Worm (Caenorhabditis elegans) whole organism, L4 larva: ENCODE results near the gene ragc-1.
A peak's percentile ranks its signal among the peaks of the same experiment; 100 is the strongest.

Experiments used
- D1046.2 ChIP-seq: fragments of 200-800 bp; sonication (Bioruptor generic); IDR thresholded peaks from 2 replicates; pipeline ENCODE4 v1.3.6; 2022; ENCODE audit warnings: missing genetic modification characterization, missing compliant biosample characterization
- F37D6.2 ChIP-seq: sonication (generic microtip); optimal IDR thresholded peaks from 2 replicates; lab custom pipeline; 2016; ENCODE audit warnings: mild to moderate bottlenecking, missing genetic modification characterization, missing compliant biosample characterization
- F44E2.7 ChIP-seq: fragments of 200-800 bp; sonication (Bioruptor generic); IDR thresholded peaks from 2 replicates; pipeline ENCODE4 v2.1.2; 2022; ENCODE audit warnings: missing genetic modification characterization, missing compliant biosample characterization
- F49E8.2 ChIP-seq: sonication (generic microtip); optimal IDR thresholded peaks from 2 replicates; lab custom pipeline; 2016; ENCODE audit warnings: missing compliant biosample characterization, mild to moderate bottlenecking, missing genetic modification characterization, borderline replicate concordance
- R02D3.7 ChIP-seq: fragments of 150-350 bp; sonication (generic microtip); optimal IDR thresholded peaks from 3 replicates; lab custom pipeline; 2014; ENCODE audit warnings: missing biosample characterization, missing genetic modification characterization
- T20F7.1 ChIP-seq: fragments of 200-800 bp; sonication (Bioruptor generic); optimal IDR thresholded peaks from 2 replicates; lab custom pipeline; 2018; ENCODE audit warnings: mild to moderate bottlenecking, missing genetic modification characterization, missing compliant biosample characterization
- Y48G9A.11 ChIP-seq: fragments of 200-800 bp; sonication (Bioruptor generic); IDR thresholded peaks from 2 replicates; pipeline ENCODE4 v1.3.6; 2022; ENCODE audit warnings: missing genetic modification reagents, missing genetic modification characterization, missing compliant biosample characterization
- Y5F2A.4 ChIP-seq: fragments of 200-800 bp; sonication (Bioruptor generic); optimal IDR thresholded peaks from 2 replicates; lab custom pipeline; 2018; ENCODE audit warnings: mild to moderate bottlenecking, missing genetic modification characterization, missing compliant biosample characterization
- ZK546.5 ChIP-seq, 2 experiments: sonication (generic microtip); optimal IDR thresholded peaks; 2 replicates each; lab custom pipeline; 2017; ENCODE audit warnings: missing biosample characterization in 2 of 2, missing genetic modification characterization in 2 of 2
- aha-1 ChIP-seq: fragments of 150-350 bp; peaks from one replicate; lab custom pipeline; 2014; ENCODE audit warnings: missing biosample characterization, missing genetic modification characterization
- ama-1 ChIP-seq: fragments of 150-350 bp; optimal IDR thresholded peaks from 2 replicates; lab custom pipeline; 2014; ENCODE audit warnings: inconsistent platforms, mixed read lengths
- arid-1 ChIP-seq: fragments of 200-800 bp; sonication (Bioruptor generic); conservative IDR thresholded peaks from 2 replicates; pipeline ENCODE4 v1.3.6; 2022; ENCODE audit warnings: missing genetic modification reagents, missing genetic modification characterization, missing compliant biosample characterization
- ctbp-1 ChIP-seq: fragments of 200-800 bp; sonication (Bioruptor generic); IDR thresholded peaks from 2 replicates; pipeline ENCODE4 v1.3.6; 2022; ENCODE audit warnings: missing genetic modification reagents, missing genetic modification characterization, missing compliant biosample characterization
- dpl-1 ChIP-seq: fragments of 150-350 bp; optimal IDR thresholded peaks from 2 replicates; lab custom pipeline; 2014; ENCODE audit warnings: missing biosample characterization, missing genetic modification reagents, missing genetic modification characterization
- duxl-1 ChIP-seq: sonication (generic microtip); optimal IDR thresholded peaks from 2 replicates; lab custom pipeline; 2016; ENCODE audit warnings: mild to moderate bottlenecking, missing genetic modification characterization, moderate library complexity, missing compliant biosample characterization; ENCODE audit not compliant: poor library complexity
- egl-27 ChIP-seq: sonication (generic microtip); optimal IDR thresholded peaks from 3 replicates; lab custom pipeline; 2017; ENCODE audit warnings: missing biosample characterization, missing genetic modification reagents, missing genetic modification characterization
- egl-43 ChIP-seq: fragments of 200-800 bp; sonication (Bioruptor generic); IDR thresholded peaks from 2 replicates; pipeline ENCODE4 v1.3.6; 2022; ENCODE audit warnings: missing genetic modification reagents, missing genetic modification characterization, missing compliant biosample characterization
- gei-8 ChIP-seq: fragments of 200-800 bp; sonication (Bioruptor generic); optimal IDR thresholded peaks from 2 replicates; lab custom pipeline; 2018; ENCODE audit warnings: mild to moderate bottlenecking, missing genetic modification characterization, missing compliant biosample characterization
- hmg-1.1 ChIP-seq: fragments of 200-800 bp; sonication (Bioruptor generic); IDR thresholded peaks from 2 replicates; pipeline ENCODE4 v1.3.6; 2022; ENCODE audit warnings: missing genetic modification reagents, missing genetic modification characterization, missing compliant biosample characterization
- lim-7 ChIP-seq: fragments of 200-800 bp; sonication (Bioruptor generic); IDR thresholded peaks from 2 replicates; pipeline ENCODE4 v1.3.6; 2022; ENCODE audit warnings: missing genetic modification characterization, missing compliant biosample characterization
- lin-15B ChIP-seq: fragments of 150-350 bp; sonication (generic microtip); optimal IDR thresholded peaks from 3 replicates; lab custom pipeline; 2014; ENCODE audit warnings: missing biosample characterization, missing genetic modification characterization
- lin-29 ChIP-seq: fragments of 200-800 bp; sonication (Bioruptor generic); IDR thresholded peaks from 2 replicates; pipeline ENCODE4 v1.3.6; 2022; ENCODE audit warnings: missing genetic modification reagents, missing genetic modification characterization, missing compliant biosample characterization
- lin-39 ChIP-seq: fragments of 150-350 bp; optimal IDR thresholded peaks from 2 replicates; lab custom pipeline; 2014; ENCODE audit warnings: missing biosample characterization, missing genetic modification reagents, missing genetic modification characterization
- lir-3 ChIP-seq: sonication (generic microtip); optimal IDR thresholded peaks from 2 replicates; lab custom pipeline; 2016; ENCODE audit warnings: mild to moderate bottlenecking, missing genetic modification characterization, missing compliant biosample characterization
- mdl-1 ChIP-seq, 2 experiments: fragments of 150-350 bp in 1 of 2; sonication (generic microtip) in 1 of 2; optimal IDR thresholded peaks; 2 replicates each; lab custom pipeline; 2014 to 2017; ENCODE audit warnings: missing biosample characterization in 2 of 2, missing genetic modification characterization in 2 of 2
- mes-2 ChIP-seq: sonication (generic microtip); optimal IDR thresholded peaks from 2 replicates; lab custom pipeline; 2016; ENCODE audit warnings: missing genotype, mild to moderate bottlenecking, missing genetic modification characterization, missing compliant biosample characterization; ENCODE audit not compliant: poor library complexity, severe bottlenecking
- mxl-2 ChIP-seq: fragments of 200-800 bp; sonication (Bioruptor generic); conservative IDR thresholded peaks from 2 replicates; pipeline ENCODE4 v1.3.6; 2022; ENCODE audit warnings: missing genetic modification reagents, missing genetic modification characterization, missing compliant biosample characterization
- nhr-76 ChIP-seq: fragments of 150-350 bp; optimal IDR thresholded peaks from 2 replicates; lab custom pipeline; 2014; ENCODE audit warnings: missing biosample characterization, missing genetic modification characterization
- nhr-77 ChIP-seq: fragments of 150-350 bp; optimal IDR thresholded peaks from 2 replicates; lab custom pipeline; 2014; ENCODE audit warnings: missing biosample characterization, missing genetic modification characterization
- pqm-1 ChIP-seq: sonication (generic microtip); optimal IDR thresholded peaks from 2 replicates; lab custom pipeline; 2017; ENCODE audit warnings: missing biosample characterization, missing genetic modification characterization
- set-16 ChIP-seq: fragments of 200-800 bp; sonication (Bioruptor generic); IDR thresholded peaks from 2 replicates; pipeline ENCODE4 v1.3.6; 2022; ENCODE audit warnings: missing genetic modification reagents, missing genetic modification characterization, missing compliant biosample characterization
- snpc-1.2 ChIP-seq: fragments of 200-800 bp; sonication (Bioruptor generic); IDR thresholded peaks from 2 replicates; pipeline ENCODE4 v1.3.6; 2022; ENCODE audit warnings: missing genetic modification reagents, missing genetic modification characterization, missing compliant biosample characterization
- spr-1 ChIP-seq: sonication (generic microtip); optimal IDR thresholded peaks from 2 replicates; lab custom pipeline; 2016; ENCODE audit warnings: mild to moderate bottlenecking, missing genetic modification characterization, missing compliant biosample characterization
- unc-130 ChIP-seq: sonication (generic microtip); optimal IDR thresholded peaks from 2 replicates; lab custom pipeline; 2016; ENCODE audit warnings: missing genetic modification reagents, missing genetic modification characterization, missing compliant biosample characterization
- unc-62 ChIP-seq, 3 experiments: fragments of 150-350 bp in 1 of 3; sonication (generic microtip); optimal IDR thresholded peaks in 2 of 3; peaks in 1 of 3; 1 replicate in 1 of 3; 2 replicates in 2 of 3; lab custom pipeline; 2014 to 2017; ENCODE audit warnings: missing biosample characterization in 3 of 3, missing genetic modification characterization in 3 of 3, missing genetic modification reagents in 3 of 3, missing genotype in 1 of 3
- vab-7 ChIP-seq: fragments of 200-800 bp; sonication (Bioruptor generic); IDR thresholded peaks from 2 replicates; pipeline ENCODE4 v1.3.6; 2022; ENCODE audit warnings: missing genetic modification reagents, missing genetic modification characterization, missing compliant biosample characterization
- zip-11 ChIP-seq: fragments of 200-800 bp; sonication (Bioruptor generic); IDR thresholded peaks from 2 replicates; pipeline ENCODE4 v1.3.6; 2022; ENCODE audit warnings: missing genetic modification characterization, missing compliant biosample characterization

The ragc-1 gene

ce11 chrIV:11565022-11565421, 39.7 kb downstream of the ragc-1 start:
- TF ChIP-seq duxl-1 (tag; lab: Kevin White, UChicago) (no peak), unc-130 (GFP tag; lab: Kevin White, UChicago) (no peak), lin-39 (tag; lab: Kevin White, UChicago) (no peak), gei-8 (GFP tag; lab: Kevin White, UChicago) (no peak), mdl-1 (tag; optimal IDR thresholded peaks at IDR 0.05; lab: Kevin White, UChicago) (no peak), mes-2 (tag; lab: Kevin White, UChicago) (no peak), nhr-77 (tag; lab: Kevin White, UChicago) (no peak), snpc-1.2 (GFP tag; lab: Robert Waterston, UW) (no peak), aha-1 (tag; lab: Kevin White, UChicago) (peak; percentile 0), Y48G9A.11 (GFP tag; lab: Robert Waterston, UW) (0 out of 2 replicates have a peak, but pooled peaks have one; percentile 14), arid-1 (GFP tag; lab: Robert Waterston, UW) (no peak), lin-29 (GFP tag; lab: Robert Waterston, UW) (no peak), egl-43 (GFP tag; lab: Robert Waterston, UW) (no peak), set-16 (GFP tag; lab: Robert Waterston, UW) (peak; percentile 96), ZK546.5 (tag; optimal IDR thresholded peaks at IDR 0.05; lab: Kevin White, UChicago) (no peak), ctbp-1 (GFP tag; lab: Robert Waterston, UW) (no peak)

ce11 chrIV:11563090-11563489, 41.6 kb downstream of the ragc-1 start:
- TF ChIP-seq egl-27 (tag; lab: Kevin White, UChicago) (no peak), lir-3 (tag; lab: Kevin White, UChicago) (no peak), aha-1 (tag; lab: Kevin White, UChicago) (peak; percentile 94), lin-15B (no peak), mxl-2 (GFP tag; lab: Robert Waterston, UW) (no peak), lim-7 (no peak)

DNA sequence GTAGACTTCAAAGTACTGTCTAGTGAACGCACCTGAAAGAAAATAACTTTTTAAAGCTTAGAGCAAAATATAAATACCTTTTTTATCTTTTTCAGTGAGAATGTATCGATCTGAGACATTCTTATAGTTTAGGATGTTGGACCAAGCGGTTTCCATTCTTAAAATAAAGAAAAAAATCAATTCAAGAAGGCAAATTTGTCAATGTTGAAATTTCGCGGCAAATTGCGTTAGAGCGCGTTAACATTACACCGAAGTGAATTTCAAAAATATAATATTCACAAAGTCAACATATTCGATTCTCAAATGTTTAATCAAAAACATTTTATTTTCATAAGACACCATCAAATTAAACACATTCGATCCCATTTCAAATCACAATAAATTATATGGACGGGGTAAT, 43.1 kb downstream of the ragc-1 start, which contains the start of gene F12F6.7:
Gene F12F6.7, minus strand, starts transcription at position 157 of the 400 bp plus-strand sequence.
- no peak for TF ChIP-seq zip-11 (GFP tag; lab: Robert Waterston, UW)
- TF ChIP-seq T20F7.1 (GFP tag; lab: Kevin White, UChicago) = peak; percentile 1
- no peak for TF ChIP-seq egl-27 (tag; lab: Kevin White, UChicago)
- TF ChIP-seq R02D3.7 (tag; lab: Kevin White, UChicago) = no peak
- TF ChIP-seq F37D6.2 (tag; lab: Kevin White, UChicago) = no peak
- TF ChIP-seq spr-1 = no peak
- no peak for TF ChIP-seq D1046.2 (GFP tag; lab: Robert Waterston, UW)
- TF ChIP-seq F49E8.2 (tag; lab: Kevin White, UChicago) = peak; percentile 28
- peak; percentile 21 for TF ChIP-seq dpl-1
- no peak for TF ChIP-seq Y5F2A.4
- no peak for TF ChIP-seq hmg-1.1 (GFP tag; lab: Robert Waterston, UW)
- TF ChIP-seq mdl-1 (tag; optimal IDR thresholded peaks at IDR 0.05; lab: Kevin White, UChicago) = no peak
- TF ChIP-seq nhr-76 (tag; lab: Kevin White, UChicago) = no peak
- peak; percentile 13 for TF ChIP-seq aha-1 (tag; lab: Kevin White, UChicago)
- no peak for TF ChIP-seq pqm-1
- TF ChIP-seq ama-1 = peak; percentile 6
- TF ChIP-seq F44E2.7 (GFP tag; lab: Robert Waterston, UW) = no peak
- TF ChIP-seq vab-7 (GFP tag; lab: Robert Waterston, UW) = no peak
- no peak for TF ChIP-seq unc-62 (GFP tag; optimal IDR thresholded peaks at IDR 0.05 in 1 of 2; lab: Kevin White, UChicago)
- no peak for TF ChIP-seq unc-62 (tag; optimal IDR thresholded peaks at IDR 0.05; lab: Kevin White, UChicago)
- TF ChIP-seq, all 104 proteins: peak for 5
